Worm (Caenorhabditis elegans): ENCODE data around the gene mab-10.

DNA sequence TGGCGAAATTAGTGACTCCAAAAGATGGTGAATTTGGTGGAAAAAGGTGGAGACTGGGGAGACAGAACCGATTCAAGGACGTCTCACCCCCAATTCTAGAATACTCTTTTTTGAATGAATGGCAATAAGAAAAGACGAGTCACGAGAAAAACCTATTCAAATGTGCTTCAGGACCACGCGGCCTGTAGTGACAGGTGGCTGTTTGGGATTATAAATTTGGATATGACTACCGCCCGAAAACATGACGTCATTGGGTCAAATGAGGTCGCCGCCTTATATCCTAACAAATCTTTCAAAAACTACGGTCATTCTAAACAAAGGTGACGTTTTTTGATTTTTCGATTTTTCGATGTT, 26.1 kb downstream of the mab-10 start:
- TF ChIP-seq unc-62 (GFP tag; optimal IDR thresholded peaks at IDR 0.05) (no peak), egl-27 (tag; optimal IDR thresholded peaks at IDR 0.05) (no peak), nhr-237 (tag; optimal IDR thresholded peaks at IDR 0.05) (no peak), elt-3 (tag; optimal IDR thresholded peaks at IDR 0.05) (no peak), sma-3 (GFP tag; optimal IDR thresholded peaks at IDR 0.05) (no peak), mbf-1 (tag; optimal IDR thresholded peaks at IDR 0.05) (no peak)

All from whole organism, L2 larva.